Worm (Caenorhabditis elegans) whole organism, L4 larva: ENCODE data around the gene K03B4.6.
A peak's percentile ranks its signal among the peaks of the same experiment; 100 is the strongest.

Experiments
- R02D3.7 ChIP-seq: fragments of 150-350 bp; sonication (generic microtip); optimal IDR thresholded peaks from 3 replicates; lab custom pipeline; 2014; ENCODE audit warnings: missing biosample characterization, missing genetic modification characterization
- lin-13 ChIP-seq: fragments of 150-350 bp; optimal IDR thresholded peaks from 2 replicates; lab custom pipeline; 2014; ENCODE audit warnings: missing biosample characterization, missing genetic modification reagents, missing genetic modification characterization
- mes-2 ChIP-seq: sonication (generic microtip); optimal IDR thresholded peaks from 2 replicates; lab custom pipeline; 2016; ENCODE audit warnings: missing genotype, mild to moderate bottlenecking, missing genetic modification characterization, missing compliant biosample characterization; ENCODE audit not compliant: poor library complexity, severe bottlenecking
- nhr-237 ChIP-seq: sonication (generic microtip); optimal IDR thresholded peaks from 2 replicates; lab custom pipeline; 2017; ENCODE audit warnings: missing biosample characterization, missing genetic modification characterization
- nhr-76 ChIP-seq: fragments of 150-350 bp; optimal IDR thresholded peaks from 2 replicates; lab custom pipeline; 2014; ENCODE audit warnings: missing biosample characterization, missing genetic modification characterization
- unc-130 ChIP-seq: sonication (generic microtip); optimal IDR thresholded peaks from 2 replicates; lab custom pipeline; 2016; ENCODE audit warnings: missing genetic modification reagents, missing genetic modification characterization, missing compliant biosample characterization
- unc-39 ChIP-seq: sonication (generic microtip); optimal IDR thresholded peaks from 2 replicates; lab custom pipeline; 2017; ENCODE audit warnings: missing biosample characterization, missing genetic modification characterization
- unc-62 ChIP-seq, 3 experiments: fragments of 150-350 bp in 1 of 3; sonication (generic microtip); optimal IDR thresholded peaks in 2 of 3; peaks in 1 of 3; 1 replicate in 1 of 3; 2 replicates in 2 of 3; lab custom pipeline; 2014 to 2017; ENCODE audit warnings: missing biosample characterization in 3 of 3, missing genetic modification characterization in 3 of 3, missing genetic modification reagents in 3 of 3, missing genotype in 1 of 3
- zip-11 ChIP-seq: fragments of 200-800 bp; sonication (Bioruptor generic); IDR thresholded peaks from 2 replicates; pipeline ENCODE4 v1.3.6; 2022; ENCODE audit warnings: missing genetic modification characterization, missing compliant biosample characterization
- ztf-11 ChIP-seq: fragments of 150-350 bp; optimal IDR thresholded peaks from 2 replicates; lab custom pipeline; 2014; ENCODE audit warnings: missing biosample characterization, missing genetic modification characterization

DNA sequence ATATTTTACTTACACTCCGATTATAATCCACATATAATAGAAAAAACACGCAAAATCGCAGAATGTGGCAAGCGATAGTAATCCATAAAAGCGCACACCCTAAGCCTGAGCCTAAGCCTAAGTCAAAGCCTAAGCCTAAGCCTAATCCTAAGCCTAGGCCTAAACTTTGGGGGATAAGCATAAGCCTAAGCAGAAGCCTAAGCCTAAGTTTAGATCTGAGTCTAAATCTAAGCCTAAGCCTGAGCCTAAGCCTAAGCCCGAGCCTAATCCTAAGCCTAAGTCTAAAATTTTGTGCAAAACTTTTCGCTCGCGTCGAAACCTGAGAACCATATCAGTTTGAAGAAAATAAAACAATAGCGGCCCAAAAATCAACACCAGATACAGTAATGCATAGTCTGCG is 8.1 kb upstream of the K03B4.6 start:
- TF ChIP-seq unc-130 (GFP tag; lab: Kevin White, UChicago) (no peak), lin-13 (GFP tag; lab: Kevin White, UChicago) (no peak), nhr-237 (tag; lab: Kevin White, UChicago) (no peak), ztf-11 (tag; lab: Kevin White, UChicago) (no peak), nhr-76 (no peak), unc-62 (GFP tag; optimal IDR thresholded peaks at IDR 0.05 in 1 of 2; lab: Kevin White, UChicago) (peak in 1 of 2 experiments; percentile 7), unc-62 (tag; optimal IDR thresholded peaks at IDR 0.05; lab: Kevin White, UChicago) (no peak), unc-39 (tag; lab: Kevin White, UChicago) (no peak), zip-11 (GFP tag; lab: Robert Waterston, UW) (no peak), mes-2 (tag; lab: Kevin White, UChicago) (no peak), R02D3.7 (tag; lab: Kevin White, UChicago) (no peak)
